Worm (Caenorhabditis elegans) whole organism, mixed stage, embryonic: Measurements from ENCODE around the gene rpn-9.

Experiments used
- blmp-1 ChIP-seq: fragments of 150-350 bp; optimal IDR thresholded peaks from 2 replicates; lab custom pipeline; 2014; ENCODE audit warnings: missing biosample characterization, missing genetic modification characterization
- ceh-43 ChIP-seq: fragments of 200-800 bp; sonication (Bioruptor generic); optimal IDR thresholded peaks from 2 replicates; lab custom pipeline; 2018; ENCODE audit warnings: mild to moderate bottlenecking, missing genetic modification characterization, moderate library complexity, missing compliant biosample characterization
- elt-1 ChIP-seq: sonication (generic microtip); optimal IDR thresholded peaks from 2 replicates; lab custom pipeline; 2017; ENCODE audit warnings: missing genetic modification characterization, mild to moderate bottlenecking, missing compliant biosample characterization, antibody characterized with exemption, moderate library complexity, borderline replicate concordance; ENCODE audit not compliant: insufficient read depth
- lsy-2 ChIP-seq: fragments of 150-350 bp; optimal IDR thresholded peaks from 2 replicates; lab custom pipeline; 2014; ENCODE audit warnings: missing biosample characterization, missing genetic modification characterization
- nhr-237 ChIP-seq: fragments of 150-350 bp; optimal IDR thresholded peaks from 2 replicates; lab custom pipeline; 2014; ENCODE audit warnings: missing biosample characterization, missing genetic modification characterization
- pha-4 ChIP-seq: fragments of 150-350 bp; optimal IDR thresholded peaks from 2 replicates; lab custom pipeline; 2018; ENCODE audit warnings: missing biosample characterization, missing genetic modification reagents, missing genetic modification characterization
- snpc-4 ChIP-seq: fragments of 150-350 bp; optimal IDR thresholded peaks from 2 replicates; lab custom pipeline; 2014; ENCODE audit warnings: missing biosample characterization, missing genetic modification characterization
- unc-62 ChIP-seq: fragments of 150-350 bp; optimal IDR thresholded peaks from 2 replicates; lab custom pipeline; 2014; ENCODE audit warnings: missing biosample characterization, missing genetic modification reagents, missing genetic modification characterization

DNA sequence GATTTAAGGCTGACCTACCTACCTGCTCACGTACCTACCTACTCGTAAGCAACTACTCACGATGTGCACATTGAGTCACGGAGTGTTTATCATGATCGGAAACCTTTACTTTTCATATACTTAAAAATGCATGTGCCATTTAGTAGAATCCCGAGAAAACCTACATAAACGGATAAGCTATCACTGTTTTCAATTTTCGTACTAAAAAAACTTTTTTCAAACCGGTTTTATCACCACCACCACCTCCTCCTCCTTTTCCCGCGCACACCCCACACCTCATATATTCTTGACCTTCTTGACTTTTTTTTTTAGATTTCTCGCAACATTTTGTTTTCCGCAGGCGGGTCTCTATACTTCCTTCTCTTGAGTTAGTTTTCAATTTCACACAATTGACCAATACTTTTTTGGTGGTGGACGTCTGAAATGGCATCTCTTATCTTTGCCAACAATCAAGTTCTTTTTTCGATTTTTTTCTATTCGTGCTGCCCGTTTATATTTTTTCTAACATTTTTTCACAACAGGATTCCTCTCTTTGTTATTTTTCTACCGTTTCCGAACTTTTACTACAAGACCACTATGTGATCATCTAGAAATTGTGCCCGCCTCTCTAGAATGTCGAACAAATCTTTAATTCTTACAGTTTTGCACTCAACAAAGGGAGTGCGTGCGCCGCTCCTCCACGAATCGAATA lies 36.0 kb downstream of the rpn-9 start, which contains the start of gene srap-1:
- no peak for TF ChIP-seq snpc-4 (tag; lab: Kevin White, UChicago)
- no peak for TF ChIP-seq lsy-2
- TF ChIP-seq elt-1: no peak
- TF ChIP-seq blmp-1 (tag; lab: Kevin White, UChicago): no peak
- no peak for TF ChIP-seq unc-62 (GFP tag; lab: Kevin White, UChicago)
- no peak for TF ChIP-seq nhr-237 (tag; lab: Kevin White, UChicago)
- no peak for TF ChIP-seq pha-4
- TF ChIP-seq ceh-43 (GFP tag; lab: Kevin White, UChicago): no peak
